Fruit fly (Drosophila melanogaster): ENCODE data around the gene Srg2.

Srg2 gene

DNA sequence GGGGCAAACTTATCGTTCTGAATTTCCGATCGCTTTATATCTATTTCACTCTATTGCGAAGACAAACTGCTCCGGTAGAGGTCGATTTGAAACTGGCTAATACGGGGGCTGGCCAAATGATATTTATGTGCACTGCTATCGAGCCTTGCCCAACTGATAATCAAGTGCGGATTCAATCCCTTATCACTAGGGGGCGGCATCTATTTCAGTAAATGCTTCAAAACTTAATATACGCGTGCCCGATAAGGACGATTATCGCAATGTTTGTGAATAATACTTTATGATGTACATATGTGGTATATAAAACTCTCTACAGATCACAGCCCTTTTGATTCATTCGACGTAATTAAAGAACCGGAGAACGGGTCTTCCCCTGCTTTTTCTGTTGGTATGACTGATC, at the start of gene Srg2:
Gene Srg2 (minus strand): TSS at position 101 of the 400 bp plus-strand sequence.
- TF ChIP-seq kay (GFP tag; ENCODE audit: borderline replicate concordance): peak; percentile 61
- no peak for TF ChIP-seq toe (GFP tag; optimal IDR thresholded peaks at IDR 0.05)

DNA sequence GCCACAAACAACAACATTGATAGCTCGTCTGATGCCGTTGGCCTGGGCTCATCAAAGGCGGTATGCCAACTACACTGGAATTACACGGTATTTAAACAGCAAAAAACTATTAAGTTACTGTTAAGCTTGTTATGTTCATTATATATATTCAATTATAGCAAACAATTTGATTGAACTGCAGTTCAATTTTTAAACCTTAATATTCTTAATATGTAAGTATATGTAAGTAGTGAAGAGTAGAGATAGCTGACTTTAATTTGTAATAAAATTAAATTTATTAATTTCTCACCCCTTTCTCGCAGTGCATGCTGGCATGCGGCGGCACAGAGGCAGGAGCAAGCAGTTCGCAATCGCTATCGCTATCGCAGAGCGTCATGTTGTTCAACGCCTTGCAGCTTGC, 12.5 kb upstream of the Srg2 start:
- TF ChIP-seq CG7045 (GFP tag; optimal IDR thresholded peaks at IDR 0.05) (peak; percentile 62), pad (GFP tag; optimal IDR thresholded peaks at IDR 0.05) (no peak), Hr96 (GFP tag; optimal IDR thresholded peaks at IDR 0.05) (peak; percentile 2), kay (GFP tag; ENCODE audit: borderline replicate concordance) (no peak), ovo (GFP tag; optimal IDR thresholded peaks at IDR 0.05) (no peak), CG11617 (GFP tag; optimal IDR thresholded peaks at IDR 0.05) (peak; percentile 67), tj (GFP tag; optimal IDR thresholded peaks at IDR 0.05) (peak; percentile 13), CG12768 (GFP tag; optimal IDR thresholded peaks at IDR 0.05) (peak; percentile 20), CG7101 (tag; optimal IDR thresholded peaks at IDR 0.05) (peak; percentile 30), bab1 (GFP tag; optimal IDR thresholded peaks at IDR 0.05) (no peak), CG33017 (tag; optimal IDR thresholded peaks at IDR 0.05) (no peak), cnc (optimal IDR thresholded peaks at IDR 0.05) (no peak), cic (GFP tag; optimal IDR thresholded peaks at IDR 0.05) (no peak), Clk (GFP tag; optimal IDR thresholded peaks at IDR 0.05) (peak; percentile 20), CG1620 (GFP tag; optimal IDR thresholded peaks at IDR 0.05) (no peak), CG14711 (tag; optimal IDR thresholded peaks at IDR 0.05) (peak; percentile 14), toe (GFP tag; optimal IDR thresholded peaks at IDR 0.05) (peak; percentile 62), CG5204 (GFP tag; optimal IDR thresholded peaks at IDR 0.05) (peak; percentile 51), Crg-1 (GFP tag; optimal IDR thresholded peaks at IDR 0.05) (no peak), Mnt (GFP tag; optimal IDR thresholded peaks at IDR 0.05) (no peak)

DNA sequence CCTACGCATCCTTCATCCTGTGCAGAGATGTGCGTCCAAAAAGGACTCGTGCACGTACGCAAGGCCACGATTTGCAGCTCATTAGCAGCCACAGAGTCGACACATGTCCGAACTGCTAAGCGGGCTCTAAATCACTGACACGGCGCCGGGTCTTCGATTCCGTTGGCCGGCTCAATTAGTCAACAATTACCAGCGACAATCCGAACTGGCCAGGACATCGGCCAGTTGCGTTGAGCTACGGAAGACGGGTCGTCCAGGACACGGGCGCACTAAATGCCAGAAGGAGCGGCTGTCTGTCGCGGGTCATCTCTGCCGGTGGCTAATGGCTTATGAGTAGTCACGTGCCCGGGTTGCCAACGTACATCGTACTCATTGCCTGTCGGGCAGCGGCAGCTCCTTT, 7.9 kb upstream of the Srg2 start:
- TF ChIP-seq Hr96 (GFP tag; optimal IDR thresholded peaks at IDR 0.05) (no peak), Crg-1 (GFP tag; optimal IDR thresholded peaks at IDR 0.05) (no peak), Clk (GFP tag; optimal IDR thresholded peaks at IDR 0.05) (no peak), CG12768 (GFP tag; optimal IDR thresholded peaks at IDR 0.05) (no peak), CG11617 (GFP tag; optimal IDR thresholded peaks at IDR 0.05) (no peak), CG5204 (GFP tag; optimal IDR thresholded peaks at IDR 0.05) (no peak), toe (GFP tag; optimal IDR thresholded peaks at IDR 0.05) (no peak), CG1620 (GFP tag; optimal IDR thresholded peaks at IDR 0.05) (no peak), pad (GFP tag; optimal IDR thresholded peaks at IDR 0.05) (no peak), ovo (GFP tag; optimal IDR thresholded peaks at IDR 0.05) (no peak), CG14711 (tag; optimal IDR thresholded peaks at IDR 0.05) (no peak), cic (GFP tag; optimal IDR thresholded peaks at IDR 0.05) (no peak), cnc (optimal IDR thresholded peaks at IDR 0.05) (no peak), tj (GFP tag; optimal IDR thresholded peaks at IDR 0.05) (no peak), CG33017 (tag; optimal IDR thresholded peaks at IDR 0.05) (no peak), kay (GFP tag; ENCODE audit: borderline replicate concordance) (no peak)

- TF ChIP-seq CG33017 (tag; optimal IDR thresholded peaks at IDR 0.05) (no peak), Mnt (GFP tag; optimal IDR thresholded peaks at IDR 0.05) (no peak), Hr96 (GFP tag; optimal IDR thresholded peaks at IDR 0.05) (no peak), CG14711 (tag; optimal IDR thresholded peaks at IDR 0.05) (no peak)
Observed at dm6 chr3L:10100781-10101180, 2.9 kb upstream of the Srg2 start, which contains the start of gene CG42826. CG42826 (minus strand) TSS chr3L:10100881.

dm6 chr3L:10094722-10095121, 3.2 kb downstream of the Srg2 start, which contains the start of gene CG32054:
CG32054 (minus strand) TSS chr3L:10094738.
- TF ChIP-seq CG11617 (GFP tag; optimal IDR thresholded peaks at IDR 0.05) (no peak), tj (GFP tag; optimal IDR thresholded peaks at IDR 0.05) (no peak), ovo (GFP tag; optimal IDR thresholded peaks at IDR 0.05) (no peak), CG7045 (GFP tag; optimal IDR thresholded peaks at IDR 0.05) (no peak), Hr96 (GFP tag; optimal IDR thresholded peaks at IDR 0.05) (no peak), toe (GFP tag; optimal IDR thresholded peaks at IDR 0.05) (no peak), Mnt (GFP tag; optimal IDR thresholded peaks at IDR 0.05) (no peak), CG7101 (tag; optimal IDR thresholded peaks at IDR 0.05) (no peak), cic (GFP tag; optimal IDR thresholded peaks at IDR 0.05) (no peak), cnc (optimal IDR thresholded peaks at IDR 0.05) (no peak), CG33017 (tag; optimal IDR thresholded peaks at IDR 0.05) (no peak), pad (GFP tag; optimal IDR thresholded peaks at IDR 0.05) (no peak), kay (GFP tag; ENCODE audit: borderline replicate concordance) (no peak), bab1 (GFP tag; optimal IDR thresholded peaks at IDR 0.05) (no peak), Crg-1 (GFP tag; optimal IDR thresholded peaks at IDR 0.05) (no peak), CG5204 (GFP tag; optimal IDR thresholded peaks at IDR 0.05) (no peak), Clk (GFP tag; optimal IDR thresholded peaks at IDR 0.05) (no peak), CG14711 (tag; optimal IDR thresholded peaks at IDR 0.05) (no peak), CG12768 (GFP tag; optimal IDR thresholded peaks at IDR 0.05) (no peak), CG1620 (GFP tag; optimal IDR thresholded peaks at IDR 0.05) (no peak)

DNA sequence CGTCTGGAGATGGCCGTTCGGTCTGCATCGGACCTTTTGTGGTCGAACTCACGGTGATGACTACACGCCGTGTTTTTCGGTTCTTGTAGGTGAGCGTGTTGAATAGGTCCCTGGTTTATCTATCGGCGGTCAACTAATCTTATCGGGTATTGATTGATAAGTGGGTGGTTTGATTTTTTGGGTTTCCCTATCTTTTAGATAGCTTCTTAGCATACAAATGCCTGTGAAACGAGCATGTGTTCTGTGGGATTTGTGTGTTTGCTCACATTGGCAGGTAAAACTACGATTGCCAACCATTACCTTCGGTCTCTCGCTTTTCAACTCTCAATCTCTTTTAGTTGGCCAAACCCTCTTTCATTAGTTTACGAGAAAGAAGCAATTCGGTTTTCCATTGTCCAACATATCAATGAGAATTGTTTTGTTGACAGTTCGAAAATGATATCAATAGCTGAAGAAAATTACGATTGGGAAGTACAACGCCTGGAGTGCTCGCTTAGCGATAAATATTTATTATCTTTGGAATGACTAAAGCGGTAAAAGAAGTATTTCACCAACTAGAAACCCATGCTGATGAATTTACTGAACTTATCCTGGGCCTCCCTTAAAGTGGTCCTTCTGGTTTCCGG, 5.5 kb downstream of the Srg2 start, which contains the start of gene CG32053:
Gene CG32053 (minus strand): TSS at position 69 of the 626 bp plus-strand sequence.
- TF ChIP-seq cic (GFP tag; optimal IDR thresholded peaks at IDR 0.05): peak; percentile 14
- peak; percentile 56 for TF ChIP-seq kay (GFP tag; ENCODE audit: borderline replicate concordance)
- TF ChIP-seq CG12768 (GFP tag; optimal IDR thresholded peaks at IDR 0.05): no peak
- no peak for TF ChIP-seq CG5204 (GFP tag; optimal IDR thresholded peaks at IDR 0.05)
